Fruit fly (Drosophila melanogaster) whole organism, embryonic: ENCODE measurements around the gene AcCoAS.

Experiments
- Ada2b ChIP-seq: fragments of 200-800 bp; sonication (Bioruptor generic); IDR thresholded peaks from 2 replicates; pipeline ENCODE4 v1.3.6; 2022; ENCODE audit warnings: missing biosample characterization, missing genetic modification characterization
- Atf-2 ChIP-seq: fragments of 200-800 bp; sonication (Bioruptor generic); optimal IDR thresholded peaks from 2 replicates; lab custom pipeline; 2016; ENCODE audit warnings: missing biosample characterization, missing genetic modification characterization
- Bgb ChIP-seq: fragments of 200-800 bp; sonication (Bioruptor generic); IDR thresholded peaks from 2 replicates; pipeline ENCODE4 v1.3.6; 2022; ENCODE audit warnings: missing biosample characterization, missing genetic modification characterization; ENCODE audit not compliant: partially characterized antibody
- Bteb2 ChIP-seq: fragments of 200-800 bp; sonication (Bioruptor generic); optimal IDR thresholded peaks from 2 replicates; lab custom pipeline; 2016; ENCODE audit warnings: missing biosample characterization, missing genetic modification characterization
- CG10321 ChIP-seq: fragments of 200-800 bp; sonication (Bioruptor generic); IDR thresholded peaks from 2 replicates; pipeline ENCODE4 v1.3.6; 2022; ENCODE audit warnings: missing biosample characterization, missing genetic modification characterization
- CG10565 ChIP-seq: fragments of 200-800 bp; sonication (Bioruptor generic); optimal IDR thresholded peaks from 3 replicates; lab custom pipeline; 2016; ENCODE audit warnings: missing biosample characterization, mild to moderate bottlenecking, missing genetic modification characterization
- CG11504 ChIP-seq: fragments of 200-800 bp; sonication (Bioruptor generic); optimal IDR thresholded peaks from 3 replicates; lab custom pipeline; 2019; ENCODE audit warnings: missing biosample characterization, mild to moderate bottlenecking, missing genetic modification characterization, moderate library complexity
- CG13894 ChIP-seq: fragments of 200-800 bp; sonication (Bioruptor generic); optimal IDR thresholded peaks from 3 replicates; lab custom pipeline; 2018; ENCODE audit warnings: missing biosample characterization, mild to moderate bottlenecking, missing genetic modification characterization, moderate library complexity
- CG14014 ChIP-seq: fragments of 200-800 bp; sonication (Bioruptor generic); IDR thresholded peaks from 2 replicates; pipeline ENCODE4 v1.3.6; 2022; ENCODE audit warnings: missing biosample characterization, missing genetic modification characterization
- CG15073 ChIP-seq: fragments of 200-800 bp; sonication (Bioruptor generic); optimal IDR thresholded peaks from 2 replicates; lab custom pipeline; 2016; ENCODE audit warnings: missing biosample characterization, missing genetic modification characterization
- CG15601 ChIP-seq: fragments of 200-800 bp; sonication (Bioruptor generic); optimal IDR thresholded peaks from 3 replicates; lab custom pipeline; 2019; ENCODE audit warnings: missing biosample characterization, mild to moderate bottlenecking, missing genetic modification characterization, moderate library complexity
- CG1832 ChIP-seq: fragments of 200-800 bp; sonication (Bioruptor generic); optimal IDR thresholded peaks from 2 replicates; lab custom pipeline; 2017; ENCODE audit warnings: missing biosample characterization, mild to moderate bottlenecking, missing genetic modification characterization, inconsistent platforms
- CG2116 ChIP-seq: fragments of 200-800 bp; sonication (Bioruptor generic); optimal IDR thresholded peaks from 3 replicates; lab custom pipeline; 2018; ENCODE audit warnings: missing biosample characterization, mild to moderate bottlenecking, missing genetic modification characterization
- CG3065 ChIP-seq: fragments of 200-800 bp; sonication (Bioruptor generic); optimal IDR thresholded peaks from 2 replicates; lab custom pipeline; 2016; ENCODE audit warnings: missing biosample characterization, missing genetic modification characterization
- CG31441 ChIP-seq: fragments of 200-800 bp; sonication (Bioruptor generic); IDR thresholded peaks from 2 replicates; pipeline ENCODE4 v1.3.6; 2022; ENCODE audit warnings: missing biosample characterization, missing genetic modification characterization
- CG42726 ChIP-seq: fragments of 200-800 bp; sonication (Bioruptor generic); IDR thresholded peaks from 2 replicates; pipeline ENCODE4 v1.3.6; 2022; ENCODE audit warnings: missing biosample characterization, missing genetic modification characterization; ENCODE audit not compliant: partially characterized antibody
- CG4730 ChIP-seq: fragments of 200-800 bp; sonication (Bioruptor generic); IDR thresholded peaks from 2 replicates; pipeline ENCODE4 v1.3.6; 2022; ENCODE audit warnings: missing biosample characterization, missing genetic modification characterization
- CG5180 ChIP-seq: fragments of 200-800 bp; sonication (Bioruptor generic); optimal IDR thresholded peaks from 3 replicates; lab custom pipeline; 2017; ENCODE audit warnings: missing biosample characterization, missing genetic modification characterization, mild to moderate bottlenecking, moderate library complexity, missing genetic modification reagents
- CG5245 ChIP-seq: fragments of 200-800 bp; sonication (Bioruptor generic); optimal IDR thresholded peaks from 3 replicates; lab custom pipeline; 2016; ENCODE audit warnings: missing biosample characterization, missing genetic modification characterization
- CG6689 ChIP-seq: fragments of 200-800 bp; sonication (Bioruptor generic); IDR thresholded peaks from 2 replicates; pipeline ENCODE4 v1.3.6; 2022; ENCODE audit warnings: missing biosample characterization, missing genetic modification characterization
- CG6813 ChIP-seq: fragments of 200-800 bp; sonication (Bioruptor generic); optimal IDR thresholded peaks from 2 replicates; lab custom pipeline; 2017; ENCODE audit warnings: missing biosample characterization, missing genetic modification characterization, mild to moderate bottlenecking, moderate library complexity, missing genetic modification reagents
- CG8089 ChIP-seq: fragments of 200-800 bp; sonication (Bioruptor generic); optimal IDR thresholded peaks from 3 replicates; lab custom pipeline; 2016; ENCODE audit warnings: missing biosample characterization, missing genetic modification characterization
- Doc2 ChIP-seq: fragments of 200-800 bp; sonication (Bioruptor generic); IDR thresholded peaks from 2 replicates; pipeline ENCODE4 v1.3.6; 2022; ENCODE audit warnings: missing biosample characterization, missing genetic modification characterization
- Dref ChIP-seq: fragments of 200-800 bp; sonication (Bioruptor generic); IDR thresholded peaks from 2 replicates; pipeline ENCODE4 v1.3.6; 2022; ENCODE audit warnings: missing biosample characterization, missing genetic modification characterization
- Drgx ChIP-seq: fragments of 200-800 bp; sonication (Bioruptor generic); IDR thresholded peaks from 2 replicates; pipeline ENCODE4 v1.3.6; 2022; ENCODE audit warnings: missing biosample characterization, missing genetic modification characterization
- Eip74EF ChIP-seq, 2 experiments: fragments of 200-800 bp in 1 of 2; fragments of >200 bp in 1 of 2; sonication (Bioruptor generic) in 1 of 2; optimal IDR thresholded peaks; 2 replicates each; lab custom pipeline; 2017 to 2019; ENCODE audit warnings: missing biosample characterization in 2 of 2, missing genetic modification characterization in 2 of 2, mild to moderate bottlenecking in 1 of 2, moderate library complexity in 1 of 2
- Ets65A ChIP-seq: fragments of 200-800 bp; sonication (Bioruptor generic); peaks from one replicate; lab custom pipeline; 2016; ENCODE audit warnings: missing biosample characterization, missing genetic modification characterization
- Hr3 ChIP-seq: fragments of 200-800 bp; sonication (Bioruptor generic); optimal IDR thresholded peaks from 3 replicates; lab custom pipeline; 2016; ENCODE audit warnings: missing biosample characterization, missing genetic modification characterization
- Jarid2 ChIP-seq: fragments of 200-800 bp; sonication (Bioruptor generic); optimal IDR thresholded peaks from 3 replicates; lab custom pipeline; 2017; ENCODE audit warnings: mild to moderate bottlenecking, missing biosample characterization, missing genetic modification reagents, missing genetic modification characterization
- MBD-R2 ChIP-seq: fragments of 200-800 bp; sonication (Bioruptor generic); IDR thresholded peaks from 2 replicates; pipeline ENCODE4 v1.3.6; 2022; ENCODE audit warnings: missing biosample characterization, missing genetic modification characterization
- Mad ChIP-seq: fragments of 200-800 bp; sonication (Bioruptor generic); optimal IDR thresholded peaks from 2 replicates; lab custom pipeline; 2016; ENCODE audit warnings: missing biosample characterization, missing genetic modification characterization
- Mes4 ChIP-seq: fragments of 200-800 bp; sonication (Bioruptor generic); optimal IDR thresholded peaks from 2 replicates; lab custom pipeline; 2016; ENCODE audit warnings: missing biosample characterization, missing genetic modification characterization
- Myb ChIP-seq: fragments of 200-800 bp; sonication (Bioruptor generic); optimal IDR thresholded peaks from 2 replicates; lab custom pipeline; 2016; ENCODE audit warnings: missing biosample characterization, missing genetic modification characterization
- Ravus ChIP-seq: fragments of 200-800 bp; sonication (Bioruptor generic); IDR thresholded peaks from 2 replicates; pipeline ENCODE4 v1.3.6; 2022; ENCODE audit warnings: missing biosample characterization, missing genetic modification characterization
- Six4 ChIP-seq: fragments of 200-800 bp; sonication (Bioruptor generic); optimal IDR thresholded peaks from 2 replicates; lab custom pipeline; 2016; ENCODE audit warnings: missing biosample characterization, missing genetic modification characterization
- bowl ChIP-seq: fragments of 200-800 bp; sonication (Bioruptor generic); IDR thresholded peaks from 2 replicates; pipeline ENCODE4 v1.3.6; 2022; ENCODE audit warnings: missing biosample characterization, missing genetic modification characterization
- bsh ChIP-seq, 2 experiments: fragments of 200-800 bp; sonication (Bioruptor generic); optimal IDR thresholded peaks; 2 replicates each; lab custom pipeline; 2017 to 2018; ENCODE audit warnings: mild to moderate bottlenecking in 2 of 2, missing biosample characterization in 2 of 2, missing genetic modification characterization in 2 of 2, moderate library complexity in 1 of 2
- cato ChIP-seq: fragments of 200-800 bp; sonication (Bioruptor generic); optimal IDR thresholded peaks from 2 replicates; lab custom pipeline; 2016; ENCODE audit warnings: missing biosample characterization, missing genetic modification characterization, borderline replicate concordance
- cg ChIP-seq: fragments of 200-800 bp; sonication (Bioruptor generic); optimal IDR thresholded peaks from 3 replicates; lab custom pipeline; 2019; ENCODE audit warnings: missing biosample characterization, mild to moderate bottlenecking, missing genetic modification characterization, moderate library complexity
- emc ChIP-seq: fragments of 200-800 bp; sonication (Bioruptor generic); optimal IDR thresholded peaks from 2 replicates; lab custom pipeline; 2016; ENCODE audit warnings: missing biosample characterization, missing genetic modification characterization
- ftz-f1 ChIP-seq: fragments of 200-800 bp; sonication (Bioruptor generic); optimal IDR thresholded peaks from 2 replicates; lab custom pipeline; 2016; ENCODE audit warnings: missing biosample characterization, missing genetic modification characterization
- gsb ChIP-seq: fragments of 200-800 bp; sonication (Bioruptor generic); IDR thresholded peaks from 2 replicates; pipeline ENCODE4 v1.3.6; 2022; ENCODE audit warnings: missing biosample characterization, missing genetic modification characterization
- inv ChIP-seq: fragments of 200-800 bp; sonication (Bioruptor generic); IDR thresholded peaks from 2 replicates; pipeline ENCODE4 v1.3.6; 2022; ENCODE audit warnings: missing biosample characterization, missing genetic modification characterization; ENCODE audit not compliant: partially characterized antibody
- mirr ChIP-seq: fragments of 200-800 bp; sonication (Bioruptor generic); optimal IDR thresholded peaks from 3 replicates; lab custom pipeline; 2018; ENCODE audit warnings: missing biosample characterization, mild to moderate bottlenecking, missing genetic modification characterization
- oc ChIP-seq: fragments of 200-800 bp; sonication (Bioruptor generic); optimal IDR thresholded peaks from 2 replicates; lab custom pipeline; 2018; ENCODE audit warnings: missing biosample characterization, mild to moderate bottlenecking, missing genetic modification characterization, moderate library complexity
- odd ChIP-seq: fragments of 200-800 bp; sonication (Bioruptor generic); optimal IDR thresholded peaks from 2 replicates; lab custom pipeline; 2017; ENCODE audit warnings: missing biosample characterization, mild to moderate bottlenecking, missing genetic modification characterization
- sens ChIP-seq: fragments of 200-800 bp; sonication (Bioruptor generic); peaks from one replicate; lab custom pipeline; 2016; ENCODE audit warnings: missing biosample characterization, missing genetic modification characterization
- unpg ChIP-seq: fragments of 200-800 bp; sonication (Bioruptor generic); optimal IDR thresholded peaks from 3 replicates; lab custom pipeline; 2018; ENCODE audit warnings: missing biosample characterization, mild to moderate bottlenecking, missing genetic modification characterization, moderate library complexity

The AcCoAS gene

DNA sequence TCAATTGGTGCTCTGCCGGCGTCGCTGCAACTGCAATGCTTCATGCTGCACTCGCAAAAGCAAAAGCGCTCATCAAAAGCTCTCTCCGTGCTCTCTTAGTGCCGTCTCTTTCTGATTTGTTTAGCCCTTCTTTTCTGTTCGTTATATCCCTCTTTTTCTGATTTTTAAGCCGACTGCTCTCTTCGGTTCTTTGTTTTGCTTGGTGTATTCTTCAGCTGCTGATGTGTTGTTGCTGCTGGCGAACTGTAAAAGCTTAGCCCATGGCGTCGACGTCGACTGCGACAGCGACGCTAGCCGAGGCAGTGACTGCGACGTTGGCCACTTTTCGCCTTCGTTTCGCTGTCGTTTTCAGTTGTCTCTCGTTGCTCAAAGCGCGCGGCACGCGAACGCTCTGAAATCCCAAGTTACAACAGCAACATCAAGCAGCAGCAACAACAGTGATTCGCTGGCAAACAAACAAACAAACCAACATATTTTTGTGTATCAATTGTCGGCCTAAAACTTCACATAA, 40.0 kb downstream of the AcCoAS start (continued):
- no peak for TF ChIP-seq CG8089 (GFP tag; lab: Kevin White, UChicago)
- peak; percentile 20 for TF ChIP-seq CG6813
- TF ChIP-seq Ravus (GFP tag; lab: Robert Waterston, UW): no peak
- no peak for TF ChIP-seq Six4 (GFP tag; lab: Kevin White, UChicago)
- TF ChIP-seq Dref (GFP tag; lab: Robert Waterston, UW): no peak
- peak; percentile 98 for TF ChIP-seq Jarid2
- TF ChIP-seq MBD-R2 (GFP tag; lab: Robert Waterston, UW): no peak
- TF ChIP-seq emc (GFP tag; lab: Kevin White, UChicago): no peak
- TF ChIP-seq Doc2 (GFP tag; lab: Robert Waterston, UW): no peak
- TF ChIP-seq CG1832: peak; percentile 43
- TF ChIP-seq odd (GFP tag; lab: Kevin White, UChicago): peak; percentile 25
- TF ChIP-seq Mad (GFP tag; lab: Kevin White, UChicago): no peak
- peak; percentile 52; the same call in 1 of the 2 replicates for TF ChIP-seq Bgb (GFP tag; lab: Robert Waterston, UW)
- TF ChIP-seq CG15073 (GFP tag; lab: Kevin White, UChicago): no peak
- peak; percentile 64 for TF ChIP-seq sens
- TF ChIP-seq bowl: 0 out of 2 replicates have a peak, but pooled peaks have one; percentile 14
- TF ChIP-seq CG6689 (GFP tag; lab: Robert Waterston, UW): no peak
- TF ChIP-seq Ada2b (GFP tag; lab: Robert Waterston, UW): no peak
- peak; percentile 54 for TF ChIP-seq ftz-f1 (GFP tag; lab: Kevin White, UChicago)
- no peak for TF ChIP-seq CG31441 (GFP tag; lab: Robert Waterston, UW)
- no peak for TF ChIP-seq Mes4 (GFP tag; lab: Kevin White, UChicago)
- peak in 1 of 2 experiments; percentile 29 for TF ChIP-seq Eip74EF (GFP tag; optimal IDR thresholded peaks at IDR 0.05; lab: Kevin White, UChicago)
- no peak for TF ChIP-seq Hr3 (GFP tag; lab: Kevin White, UChicago)
- TF ChIP-seq CG2116 (GFP tag; lab: Kevin White, UChicago): no peak
- TF ChIP-seq oc: peak; percentile 56
- TF ChIP-seq CG14014 (GFP tag; lab: Robert Waterston, UW): peak; percentile 10; the same call in 1 of the 2 replicates
- TF ChIP-seq CG5245 (GFP tag; lab: Kevin White, UChicago): no peak
- no peak for TF ChIP-seq Bteb2 (GFP tag; lab: Kevin White, UChicago)
- no peak for TF ChIP-seq inv
- TF ChIP-seq gsb: no peak
- peak; percentile 57 for TF ChIP-seq CG11504 (tag; lab: Kevin White, UChicago)
- peak; percentile 24 for TF ChIP-seq CG5180 (GFP tag; lab: Kevin White, UChicago)
- no peak for TF ChIP-seq cato
- TF ChIP-seq cg (GFP tag; lab: Kevin White, UChicago): peak; percentile 31
- TF ChIP-seq CG42726 (GFP tag; lab: Robert Waterston, UW): peak; percentile 73

- TF ChIP-seq Drgx (GFP tag; lab: Robert Waterston, UW) (0 out of 2 replicates have a peak, but pooled peaks have one; percentile 9), CG13894 (no peak), Ets65A (peak; percentile 59)
These were observed 41.7 kb downstream of the AcCoAS start for dm6 chr3L:21238377-21238776.

dm6 chr3L:21236959-21237551, 43.0 kb downstream of the AcCoAS start:
- TF ChIP-seq Myb (GFP tag; lab: Kevin White, UChicago) (no peak), CG15601 (tag; lab: Kevin White, UChicago) (no peak), Ets65A (peak; percentile 14), CG4730 (GFP tag; lab: Robert Waterston, UW) (0 out of 2 replicates have a peak, but pooled peaks have one; percentile 7), CG10565 (no peak), CG3065 (no peak), CG10321 (GFP tag; lab: Robert Waterston, UW) (no peak), bsh (GFP tag; optimal IDR thresholded peaks at IDR 0.05; lab: Kevin White, UChicago) (peak in 1 of 2 experiments; percentile 86), Drgx (GFP tag; lab: Robert Waterston, UW) (peak; percentile 78), CG14014 (GFP tag; lab: Robert Waterston, UW) (no peak), unpg (no peak), mirr (no peak), Atf-2 (GFP tag; lab: Kevin White, UChicago) (no peak)
- TF ChIP-seq, all 482 proteins: peak for 4
